Fruit fly (Drosophila melanogaster) whole organism, wandering third instar larva: Measurements from ENCODE around the gene CG14662.

Experiments
- Abd-B ChIP-seq: fragments of >200 bp; optimal IDR thresholded peaks from 2 replicates; lab custom pipeline; 2017; ENCODE audit warnings: missing biosample characterization, missing genetic modification characterization
- CG9705 ChIP-seq: fragments of 200-800 bp; sonication (Bioruptor generic); optimal IDR thresholded peaks from 2 replicates; lab custom pipeline; 2018; ENCODE audit warnings: missing biosample characterization, mild to moderate bottlenecking, missing genetic modification characterization
- CrebA ChIP-seq: fragments of 200-800 bp; sonication (Bioruptor generic); optimal IDR thresholded peaks from 2 replicates; lab custom pipeline; 2016; ENCODE audit warnings: missing biosample characterization, mild to moderate bottlenecking, missing genetic modification characterization, borderline replicate concordance
- Dfd ChIP-seq: fragments of >200 bp; optimal IDR thresholded peaks from 2 replicates; lab custom pipeline; 2017; ENCODE audit warnings: missing biosample characterization, missing genetic modification characterization
- Dif ChIP-seq: fragments of 200-275, 200-300 bp; sonication (Bioruptor generic); optimal IDR thresholded peaks from 2 replicates; lab custom pipeline; 2018; ENCODE audit warnings: missing biosample characterization, missing genetic modification characterization; ENCODE audit not compliant: partially characterized antibody
- Hnf4 ChIP-seq: fragments of 200-800 bp; sonication (Bioruptor generic); optimal IDR thresholded peaks from 2 replicates; lab custom pipeline; 2016; ENCODE audit warnings: missing biosample characterization, mild to moderate bottlenecking, missing genetic modification characterization
- Hr83 ChIP-seq: fragments of 200-300 bp; sonication (Bioruptor generic); optimal IDR thresholded peaks from 2 replicates; lab custom pipeline; 2016; ENCODE audit warnings: missing biosample characterization, mild to moderate bottlenecking, missing genetic modification characterization, moderate library complexity; ENCODE audit not compliant: poor library complexity, severe bottlenecking
- Jra ChIP-seq: sonication (Bioruptor generic); optimal IDR thresholded peaks from 2 replicates; lab custom pipeline; 2016; ENCODE audit warnings: missing biosample characterization, missing genetic modification characterization
- Mio ChIP-seq: sonication (Bioruptor generic); optimal IDR thresholded peaks from 2 replicates; lab custom pipeline; 2016; ENCODE audit warnings: missing biosample characterization, missing genetic modification characterization
- Myc ChIP-seq: fragments of >200 bp; optimal IDR thresholded peaks from 2 replicates; lab custom pipeline; 2017
- N ChIP-seq: fragments of >200 bp; optimal IDR thresholded peaks from 2 replicates; lab custom pipeline; 2018; ENCODE audit warnings: missing biosample characterization, missing external identifiers, missing genetic modification characterization
- OdsH ChIP-seq: fragments of 200-800 bp; sonication (Bioruptor generic); optimal IDR thresholded peaks from 2 replicates; lab custom pipeline; 2016; ENCODE audit warnings: missing biosample characterization, mild to moderate bottlenecking, missing genetic modification characterization
- Sp1 ChIP-seq: fragments of 200-800 bp; sonication (Bioruptor generic); optimal IDR thresholded peaks from 3 replicates; lab custom pipeline; 2019; ENCODE audit warnings: missing biosample characterization, mild to moderate bottlenecking, missing genetic modification characterization, moderate library complexity
- Vsx2 ChIP-seq: fragments of 200-300, 225-300 bp; sonication (Bioruptor generic); optimal IDR thresholded peaks from 2 replicates; lab custom pipeline; 2018; ENCODE audit warnings: missing biosample characterization, missing genetic modification characterization; ENCODE audit not compliant: partially characterized antibody
- brk ChIP-seq: fragments of 200-800 bp; sonication (Bioruptor generic); optimal IDR thresholded peaks from 2 replicates; lab custom pipeline; 2016; ENCODE audit warnings: missing biosample characterization, mild to moderate bottlenecking, missing genetic modification characterization
- dl ChIP-seq, 2 experiments: fragments of 175-275, 200-275 bp in 1 of 2; fragments of 200-275 bp in 1 of 2; sonication (Bioruptor generic); optimal IDR thresholded peaks; lab custom pipeline; 2018; ENCODE audit warnings: mild to moderate bottlenecking in 2 of 2, missing biosample characterization in 2 of 2, missing genetic modification characterization in 2 of 2, moderate library complexity in 2 of 2; ENCODE audit not compliant: partially characterized antibody in 2 of 2, insufficient read depth in 1 of 2
- dmrt93B ChIP-seq: fragments of 200-800 bp; sonication (Bioruptor generic); optimal IDR thresholded peaks from 2 replicates; lab custom pipeline; 2018; ENCODE audit warnings: missing biosample characterization, mild to moderate bottlenecking, missing genetic modification characterization
- dsf ChIP-seq: sonication (Bioruptor generic); optimal IDR thresholded peaks from 2 replicates; lab custom pipeline; 2016; ENCODE audit warnings: missing biosample characterization, missing genetic modification characterization, borderline replicate concordance
- ey ChIP-seq: fragments of 200-800 bp; sonication (Bioruptor generic); optimal IDR thresholded peaks from 2 replicates; lab custom pipeline; 2016; ENCODE audit warnings: missing biosample characterization, missing genetic modification characterization
- foxo ChIP-seq, 2 experiments: fragments of 200-800 bp; sonication (Bioruptor generic); optimal IDR thresholded peaks; 2 replicates in 1 of 2; 3 replicates in 1 of 2; lab custom pipeline; 2016 to 2017; ENCODE audit warnings: missing biosample characterization in 2 of 2, missing genetic modification characterization in 2 of 2
- fru ChIP-seq: fragments of 200-800 bp; sonication (Bioruptor generic); optimal IDR thresholded peaks from 3 replicates; lab custom pipeline; 2016; ENCODE audit warnings: missing biosample characterization, mild to moderate bottlenecking, missing genetic modification characterization
- h ChIP-seq: fragments of 200-800 bp; sonication (Bioruptor generic); optimal IDR thresholded peaks from 3 replicates; lab custom pipeline; 2016; ENCODE audit warnings: missing biosample characterization, mild to moderate bottlenecking, missing genetic modification characterization
- jim ChIP-seq: fragments of 175-275, 200-325 bp; sonication (Bioruptor generic); optimal IDR thresholded peaks from 2 replicates; lab custom pipeline; 2016; ENCODE audit warnings: missing biosample characterization, mild to moderate bottlenecking, missing genetic modification characterization
- pan ChIP-seq: fragments of >200 bp; optimal IDR thresholded peaks from 2 replicates; lab custom pipeline; 2017
- psq ChIP-seq: fragments of 200-800 bp; sonication (Bioruptor generic); optimal IDR thresholded peaks from 3 replicates; lab custom pipeline; 2017; ENCODE audit warnings: missing biosample characterization, mild to moderate bottlenecking, missing genetic modification characterization, moderate library complexity
- rgr ChIP-seq: fragments of 200-800 bp; sonication (Bioruptor generic); optimal IDR thresholded peaks from 3 replicates; lab custom pipeline; 2016; ENCODE audit warnings: missing biosample characterization, mild to moderate bottlenecking, missing genetic modification characterization
- sv ChIP-seq: fragments of 200-800 bp; sonication (Bioruptor generic); optimal IDR thresholded peaks from 3 replicates; lab custom pipeline; 2016; ENCODE audit warnings: missing biosample characterization, missing genetic modification characterization
- tai ChIP-seq: sonication (Bioruptor generic); optimal IDR thresholded peaks from 2 replicates; lab custom pipeline; 2016; ENCODE audit warnings: missing biosample characterization, missing genetic modification characterization

Gene CG14662

dm6 chr3R:4970415-4971140 lies 13.5 kb downstream of the CG14662 start (continued):
- no peak for TF ChIP-seq dsf
- TF ChIP-seq ey (GFP tag; lab: Kevin White, UChicago) = peak; percentile 36
- TF ChIP-seq Abd-B = no peak
- TF ChIP-seq Hnf4 (GFP tag; lab: Kevin White, UChicago) = peak; percentile 70
- TF ChIP-seq Hr83 (GFP tag; lab: Kevin White, UChicago) = no peak
- no peak for TF ChIP-seq pan (lab: Kevin White, UChicago)

dm6 chr3R:4969199-4969778 lies 14.7 kb downstream of the CG14662 start:
- TF ChIP-seq Hnf4 (GFP tag; lab: Kevin White, UChicago) (peak; percentile 1), Dif (GFP tag; lab: Kevin White, UChicago) (no peak)
- TF ChIP-seq, all 38 proteins: peak for 1

- TF ChIP-seq rgr (GFP tag; lab: Kevin White, UChicago) = no peak
- TF ChIP-seq Vsx2 (GFP tag; lab: Kevin White, UChicago) = no peak
- no peak for TF ChIP-seq dsf
- TF ChIP-seq Mio (GFP tag; lab: Kevin White, UChicago) = no peak
- no peak for TF ChIP-seq Sp1
- TF ChIP-seq psq (GFP tag; lab: Kevin White, UChicago) = no peak
- no peak for TF ChIP-seq fru (GFP tag; lab: Kevin White, UChicago)
- no peak for TF ChIP-seq foxo (GFP tag; optimal IDR thresholded peaks at IDR 0.05; lab: Kevin White, UChicago)
- TF ChIP-seq brk (GFP tag; lab: Kevin White, UChicago) = no peak
Measured at dm6 chr3R:4967281-4967680, 16.8 kb downstream of the CG14662 start.

- no peak for TF ChIP-seq rgr (GFP tag; lab: Kevin White, UChicago)
- TF ChIP-seq Hnf4 (GFP tag; lab: Kevin White, UChicago) = no peak
- TF ChIP-seq ey (GFP tag; lab: Kevin White, UChicago) = no peak
- TF ChIP-seq dmrt93B (GFP tag; lab: Kevin White, UChicago) = no peak
- TF ChIP-seq, all 38 proteins: peak for 0
Measured at dm6 chr3R:4966246-4966937, 17.6 kb downstream of the CG14662 start.

- TF ChIP-seq jim (GFP tag; lab: Kevin White, UChicago) = no peak
- no peak for TF ChIP-seq dsf
- TF ChIP-seq Myc (lab: Kevin White, UChicago) = no peak
- TF ChIP-seq pan (lab: Kevin White, UChicago) = no peak
- no peak for TF ChIP-seq sv (GFP tag; lab: Kevin White, UChicago)
Measured at dm6 chr3R:4965145-4965544, 18.9 kb downstream of the CG14662 start, which contains the start of gene Jhbp1. Gene Jhbp1, plus strand, starts transcription at chr3R:4965445.

- no peak for TF ChIP-seq tai (GFP tag; lab: Kevin White, UChicago)
- TF ChIP-seq CG9705 = no peak
- TF ChIP-seq dsf = no peak
- no peak for TF ChIP-seq rgr (GFP tag; lab: Kevin White, UChicago)
- TF ChIP-seq Myc (lab: Kevin White, UChicago) = no peak
- TF ChIP-seq brk (GFP tag; lab: Kevin White, UChicago) = no peak
- no peak for TF ChIP-seq Hnf4 (GFP tag; lab: Kevin White, UChicago)
- TF ChIP-seq Dfd (GFP tag; lab: Kevin White, UChicago) = no peak
- no peak for TF ChIP-seq h (GFP tag; lab: Kevin White, UChicago)
- TF ChIP-seq dmrt93B (GFP tag; lab: Kevin White, UChicago) = no peak
- TF ChIP-seq dl (GFP tag; optimal IDR thresholded peaks at IDR 0.05; lab: Kevin White, UChicago; ENCODE audit: insufficient read depth in 1 of 2, partially characterized antibody in 2 of 2) = no peak
- no peak for TF ChIP-seq Mio (GFP tag; lab: Kevin White, UChicago)
- no peak for TF ChIP-seq foxo (GFP tag; optimal IDR thresholded peaks at IDR 0.05; lab: Kevin White, UChicago)
- no peak for TF ChIP-seq Jra (GFP tag; lab: Kevin White, UChicago)
- TF ChIP-seq Vsx2 (GFP tag; lab: Kevin White, UChicago) = no peak
- TF ChIP-seq fru (GFP tag; lab: Kevin White, UChicago) = no peak
- TF ChIP-seq CrebA (GFP tag; lab: Kevin White, UChicago) = no peak
- no peak for TF ChIP-seq N (GFP tag; lab: Kevin White, UChicago)
- TF ChIP-seq OdsH (GFP tag; lab: Kevin White, UChicago) = no peak
Measured at dm6 chr3R:4963917-4964316, 20.1 kb downstream of the CG14662 start.
